Fruit fly (Drosophila melanogaster) whole organism, embryonic: ENCODE data around the gene CG34001.

Source experiments
- Aef1 ChIP-seq: fragments of 200-800 bp; sonication (Bioruptor generic); IDR thresholded peaks from 3 replicates; pipeline ENCODE4 v1.3.6; 2022; ENCODE audit warnings: missing biosample characterization, missing genetic modification characterization
- Awh ChIP-seq: fragments of 200-800 bp; sonication (Bioruptor generic); IDR thresholded peaks from 2 replicates; pipeline ENCODE4, ENCODE4 v1.3.6; 2022; ENCODE audit warnings: missing biosample characterization, missing genetic modification characterization
- Bdp1 ChIP-seq: fragments of 200-800 bp; sonication (Bioruptor generic); optimal IDR thresholded peaks from 3 replicates; lab custom pipeline; 2016; ENCODE audit warnings: missing biosample characterization, missing genetic modification characterization
- Bgb ChIP-seq: fragments of 200-800 bp; sonication (Bioruptor generic); IDR thresholded peaks from 2 replicates; pipeline ENCODE4 v1.3.6; 2022; ENCODE audit warnings: missing biosample characterization, missing genetic modification characterization; ENCODE audit not compliant: partially characterized antibody
- BtbVII ChIP-seq: fragments of 200-800 bp; sonication (Bioruptor generic); optimal IDR thresholded peaks from 3 replicates; lab custom pipeline; 2017; ENCODE audit warnings: missing biosample characterization, mild to moderate bottlenecking, missing genetic modification characterization
- CG11085 ChIP-seq: fragments of 200-800 bp; sonication (Bioruptor generic); IDR thresholded peaks from 2 replicates; pipeline ENCODE4 v1.3.6; 2022; ENCODE audit warnings: missing biosample characterization, missing genetic modification characterization
- CG11560 ChIP-seq: fragments of 200-800 bp; sonication (Bioruptor generic); IDR thresholded peaks from 3 replicates; pipeline ENCODE4 v1.3.6; 2022; ENCODE audit warnings: missing biosample characterization, missing genetic modification characterization
- CG12155 ChIP-seq: fragments of 200-800 bp; sonication (Bioruptor generic); optimal IDR thresholded peaks from 3 replicates; lab custom pipeline; 2016; ENCODE audit warnings: missing biosample characterization, missing genetic modification characterization
- CG12236 ChIP-seq: fragments of 200-800 bp; sonication (Bioruptor generic); optimal IDR thresholded peaks from 2 replicates; lab custom pipeline; 2016; ENCODE audit warnings: missing biosample characterization, missing genetic modification characterization
- CG12391 ChIP-seq: fragments of 200-800 bp; sonication (Bioruptor generic); optimal IDR thresholded peaks from 3 replicates; lab custom pipeline; 2018; ENCODE audit warnings: missing biosample characterization, mild to moderate bottlenecking, missing genetic modification characterization, moderate library complexity
- CG12659 ChIP-seq: fragments of 200-800 bp; sonication (Bioruptor generic); optimal IDR thresholded peaks from 3 replicates; lab custom pipeline; 2017; ENCODE audit warnings: mild to moderate bottlenecking, missing biosample characterization, missing genetic modification reagents, missing genetic modification characterization
- CG13775 ChIP-seq: fragments of 200-800 bp; sonication (Bioruptor generic); optimal IDR thresholded peaks from 3 replicates; lab custom pipeline; 2017; ENCODE audit warnings: missing biosample characterization, mild to moderate bottlenecking, missing genetic modification characterization
- CG17328 ChIP-seq: fragments of 200-800 bp; sonication (Bioruptor generic); IDR thresholded peaks from 2 replicates; pipeline ENCODE4 v1.3.6; 2022; ENCODE audit warnings: missing biosample characterization, missing genetic modification characterization
- CG17361 ChIP-seq: fragments of 200-800 bp; sonication (Bioruptor generic); IDR thresholded peaks from 3 replicates; pipeline ENCODE4 v1.3.6; 2022; ENCODE audit warnings: missing biosample characterization, missing genetic modification characterization
- CG17802 ChIP-seq: fragments of 200-800 bp; sonication (Bioruptor generic); optimal IDR thresholded peaks from 2 replicates; lab custom pipeline; 2018; ENCODE audit warnings: missing biosample characterization, mild to moderate bottlenecking, missing genetic modification characterization, moderate library complexity
- CG30403 ChIP-seq: fragments of 200-800 bp; sonication (Bioruptor generic); optimal IDR thresholded peaks from 3 replicates; lab custom pipeline; 2016; ENCODE audit warnings: missing biosample characterization, missing genetic modification characterization
- CG31388 ChIP-seq: fragments of 200-800 bp; sonication (Bioruptor generic); optimal IDR thresholded peaks from 2 replicates; lab custom pipeline; 2016; ENCODE audit warnings: missing biosample characterization, missing genetic modification characterization
- CG31441 ChIP-seq: fragments of 200-800 bp; sonication (Bioruptor generic); IDR thresholded peaks from 2 replicates; pipeline ENCODE4 v1.3.6; 2022; ENCODE audit warnings: missing biosample characterization, missing genetic modification characterization
- CG33213 ChIP-seq: fragments of 200-800 bp; sonication (Bioruptor generic); optimal IDR thresholded peaks from 3 replicates; lab custom pipeline; 2016; ENCODE audit warnings: missing biosample characterization, missing genetic modification characterization
- CG42726 ChIP-seq: fragments of 200-800 bp; sonication (Bioruptor generic); IDR thresholded peaks from 2 replicates; pipeline ENCODE4 v1.3.6; 2022; ENCODE audit warnings: missing biosample characterization, missing genetic modification characterization; ENCODE audit not compliant: partially characterized antibody
- CG5953 ChIP-seq: fragments of 200-800 bp; sonication (Bioruptor generic); IDR thresholded peaks from 2 replicates; pipeline ENCODE4 v1.3.6; 2022; ENCODE audit warnings: missing biosample characterization, missing genetic modification characterization
- CG6689 ChIP-seq: fragments of 200-800 bp; sonication (Bioruptor generic); IDR thresholded peaks from 2 replicates; pipeline ENCODE4 v1.3.6; 2022; ENCODE audit warnings: missing biosample characterization, missing genetic modification characterization
- Deaf1 ChIP-seq: fragments of 200-800 bp; optimal IDR thresholded peaks from 3 replicates; lab custom pipeline; 2019; ENCODE audit warnings: missing biosample characterization, mild to moderate bottlenecking, missing genetic modification characterization, moderate library complexity
- Dfd ChIP-seq, 2 experiments: fragments of >200 bp; optimal IDR thresholded peaks; 2 replicates each; lab custom pipeline; 2017; ENCODE audit warnings: missing biosample characterization in 2 of 2, missing genetic modification characterization in 2 of 2
- Dll ChIP-seq: fragments of 200-800 bp; sonication (Bioruptor generic); IDR thresholded peaks from 4 replicates; pipeline ENCODE4 v1.3.6; 2022; ENCODE audit warnings: missing biosample characterization, missing genetic modification characterization; ENCODE audit not compliant: partially characterized antibody
- Dref ChIP-seq: fragments of 200-800 bp; sonication (Bioruptor generic); IDR thresholded peaks from 2 replicates; pipeline ENCODE4 v1.3.6; 2022; ENCODE audit warnings: missing biosample characterization, missing genetic modification characterization
- Fer3 ChIP-seq: fragments of 200-800 bp; sonication (Bioruptor generic); optimal IDR thresholded peaks from 2 replicates; lab custom pipeline; 2018; ENCODE audit warnings: missing biosample characterization, mild to moderate bottlenecking, missing genetic modification characterization, moderate library complexity
- Gsc ChIP-seq: fragments of 200-800 bp; sonication (Bioruptor generic); IDR thresholded peaks from 2 replicates; pipeline ENCODE4 v1.3.6; 2022; ENCODE audit warnings: missing biosample characterization, missing genetic modification characterization
- MTF-1 ChIP-seq: fragments of 200-800 bp; sonication (Bioruptor generic); optimal IDR thresholded peaks from 2 replicates; lab custom pipeline; 2018; ENCODE audit warnings: missing biosample characterization, mild to moderate bottlenecking, missing genetic modification characterization, borderline replicate concordance
- Mes4 ChIP-seq: fragments of 200-800 bp; sonication (Bioruptor generic); optimal IDR thresholded peaks from 2 replicates; lab custom pipeline; 2016; ENCODE audit warnings: missing biosample characterization, missing genetic modification characterization
- Neu2 ChIP-seq: fragments of 200-800 bp; sonication (Bioruptor generic); optimal IDR thresholded peaks from 3 replicates; lab custom pipeline; 2016; ENCODE audit warnings: missing biosample characterization, missing genetic modification characterization, borderline replicate concordance
- Oaz ChIP-seq: fragments of 200-800 bp; sonication (Bioruptor generic); IDR thresholded peaks from 2 replicates; pipeline ENCODE4 v1.3.6; 2022; ENCODE audit warnings: missing biosample characterization, missing genetic modification characterization
- PHDP ChIP-seq: fragments of 200-800 bp; sonication (Bioruptor generic); optimal IDR thresholded peaks from 3 replicates; lab custom pipeline; 2018; ENCODE audit warnings: missing biosample characterization, mild to moderate bottlenecking, missing genetic modification characterization, moderate library complexity
- Rx ChIP-seq: fragments of 200-800 bp; sonication (Bioruptor generic); IDR thresholded peaks from 2 replicates; pipeline ENCODE4 v1.3.6; 2022; ENCODE audit warnings: missing biosample characterization, missing genetic modification characterization
- Sox100B ChIP-seq: fragments of 200-800 bp; sonication (Bioruptor generic); optimal IDR thresholded peaks from 3 replicates; lab custom pipeline; 2018; ENCODE audit warnings: missing biosample characterization, mild to moderate bottlenecking, missing genetic modification characterization
- cato ChIP-seq: fragments of 200-800 bp; sonication (Bioruptor generic); optimal IDR thresholded peaks from 2 replicates; lab custom pipeline; 2016; ENCODE audit warnings: missing biosample characterization, missing genetic modification characterization, borderline replicate concordance
- corto ChIP-seq: fragments of 200-800 bp; sonication (Bioruptor generic); optimal IDR thresholded peaks from 2 replicates; lab custom pipeline; 2016; ENCODE audit warnings: missing biosample characterization, mild to moderate bottlenecking, missing genetic modification characterization, moderate library complexity
- dimm ChIP-seq: fragments of 200-800 bp; sonication (Bioruptor generic); IDR thresholded peaks from 2 replicates; pipeline ENCODE4 v1.3.6; 2022; ENCODE audit warnings: missing biosample characterization, missing genetic modification characterization
- ems ChIP-seq: fragments of 200-800 bp; sonication (Bioruptor generic); optimal IDR thresholded peaks from 3 replicates; lab custom pipeline; 2016; ENCODE audit warnings: missing biosample characterization, missing genetic modification characterization
- fd64A ChIP-seq: fragments of 200-800 bp; sonication (Bioruptor generic); optimal IDR thresholded peaks from 3 replicates; lab custom pipeline; 2018; ENCODE audit warnings: missing biosample characterization, mild to moderate bottlenecking, missing genetic modification characterization
- fru ChIP-seq: fragments of >200 bp; optimal IDR thresholded peaks from 2 replicates; lab custom pipeline; 2017
- gfzf ChIP-seq: fragments of 200-800 bp; sonication (Bioruptor generic); optimal IDR thresholded peaks from 2 replicates; lab custom pipeline; 2016; ENCODE audit warnings: missing biosample characterization, mild to moderate bottlenecking, missing genetic modification characterization, moderate library complexity
- hb ChIP-seq: fragments of 200-800 bp; sonication (Bioruptor generic); IDR thresholded peaks from 3 replicates; pipeline ENCODE4 v1.3.6; 2022; ENCODE audit warnings: missing biosample characterization, missing genetic modification characterization; ENCODE audit not compliant: partially characterized antibody
- kay ChIP-seq: fragments of 200-800 bp; sonication (Bioruptor generic); optimal IDR thresholded peaks from 2 replicates; lab custom pipeline; 2016; ENCODE audit warnings: missing biosample characterization, missing genetic modification characterization
- kni ChIP-seq: fragments of 200-800 bp; sonication (Bioruptor generic); optimal IDR thresholded peaks from 3 replicates; lab custom pipeline; 2017; ENCODE audit warnings: mild to moderate bottlenecking, missing biosample characterization, missing genetic modification reagents, missing genetic modification characterization
- mam ChIP-seq: fragments of 200-800 bp; sonication (Bioruptor generic); optimal IDR thresholded peaks from 3 replicates; lab custom pipeline; 2016; ENCODE audit warnings: missing biosample characterization, missing genetic modification characterization
- sug ChIP-seq: fragments of 200-800 bp; optimal IDR thresholded peaks from 2 replicates; lab custom pipeline; 2019; ENCODE audit warnings: missing biosample characterization, mild to moderate bottlenecking, missing genetic modification characterization, moderate library complexity
- tgo ChIP-seq: fragments of 200-800 bp; sonication (Bioruptor generic); IDR thresholded peaks from 3 replicates; pipeline ENCODE4 v1.3.6; 2022; ENCODE audit warnings: missing biosample characterization, missing genetic modification characterization
- ttk ChIP-seq: fragments of 200-800 bp; sonication (Bioruptor generic); IDR thresholded peaks from 2 replicates; pipeline ENCODE4 v2.1.2; 2022; ENCODE audit warnings: missing biosample characterization, missing genetic modification characterization
- unc-4 ChIP-seq: fragments of 200-800 bp; sonication (Bioruptor generic); IDR thresholded peaks from 2 replicates; pipeline ENCODE4 v1.3.6; 2022; ENCODE audit warnings: missing biosample characterization, missing genetic modification characterization; ENCODE audit not compliant: partially characterized antibody

CG34001 gene

dm6 chr3L:10665433-10666150, 34.7 kb downstream of the CG34001 start (continued):
- TF ChIP-seq fru (lab: Kevin White, UChicago): no peak
- peak; percentile 99 for TF ChIP-seq CG12659 (GFP tag; lab: Kevin White, UChicago)
- TF ChIP-seq Deaf1: peak; percentile 87
- peak; percentile 93 for TF ChIP-seq ttk (GFP tag; lab: Robert Waterston, UW)
- peak; percentile 83 for TF ChIP-seq MTF-1
- TF ChIP-seq Dref (GFP tag; lab: Robert Waterston, UW): no peak
- TF ChIP-seq mam (GFP tag; lab: Kevin White, UChicago): peak; percentile 76
- peak; percentile 84 for TF ChIP-seq Mes4
- peak; percentile 71 for TF ChIP-seq Neu2 (GFP tag; lab: Kevin White, UChicago)
- TF ChIP-seq sug: peak; percentile 95
- TF ChIP-seq Sox100B (GFP tag; lab: Kevin White, UChicago): peak; percentile 99
- TF ChIP-seq CG17802 (tag; lab: Kevin White, UChicago): peak; percentile 76
- TF ChIP-seq Oaz (GFP tag; lab: Robert Waterston, UW): peak; percentile 84
- TF ChIP-seq PHDP (tag; lab: Kevin White, UChicago): peak; percentile 97
- TF ChIP-seq CG31441 (GFP tag; lab: Robert Waterston, UW): peak; percentile 97
- TF ChIP-seq CG17328: peak; percentile 90
- no peak for TF ChIP-seq unc-4 (GFP tag; lab: Robert Waterston, UW)
- TF ChIP-seq Awh: peak; percentile 87
- TF ChIP-seq Dll (GFP tag; lab: Robert Waterston, UW): no peak
- TF ChIP-seq CG11560 (tag; lab: Robert Waterston, UW): peak; percentile 73; the same call in 2 of the 3 replicates
- TF ChIP-seq CG5953: peak; percentile 65
- TF ChIP-seq CG17361 (GFP tag; lab: Robert Waterston, UW): peak; percentile 99
- TF ChIP-seq kay (GFP tag; lab: Kevin White, UChicago): peak; percentile 85
- no peak for TF ChIP-seq Bgb (GFP tag; lab: Robert Waterston, UW)
- TF ChIP-seq CG30403 (GFP tag; lab: Kevin White, UChicago): peak; percentile 98
- peak; percentile 90 for TF ChIP-seq CG12155 (GFP tag; lab: Kevin White, UChicago)
- TF ChIP-seq ems (GFP tag; lab: Kevin White, UChicago): peak; percentile 95
- no peak for TF ChIP-seq CG42726 (GFP tag; lab: Robert Waterston, UW)
- no peak for TF ChIP-seq Gsc
- peak; percentile 68 for TF ChIP-seq CG31388 (GFP tag; lab: Kevin White, UChicago)
- peak; percentile 95 for TF ChIP-seq BtbVII
- peak; percentile 70 for TF ChIP-seq dimm (GFP tag; lab: Robert Waterston, UW)
- TF ChIP-seq Fer3 (tag; lab: Kevin White, UChicago): peak; percentile 95
- peak; percentile 96 for TF ChIP-seq CG6689 (GFP tag; lab: Robert Waterston, UW)
- peak; percentile 61 for TF ChIP-seq CG33213 (GFP tag; lab: Kevin White, UChicago)
- peak; percentile 94 for TF ChIP-seq corto (GFP tag; lab: Kevin White, UChicago)
- TF ChIP-seq cato: peak; percentile 96
- TF ChIP-seq CG11085: no peak; the same call in none of the 2 replicates
- TF ChIP-seq CG12391 (tag; lab: Kevin White, UChicago): peak; percentile 99
- TF ChIP-seq kni (GFP tag; lab: Kevin White, UChicago): peak; percentile 98
- TF ChIP-seq Aef1: peak; percentile 84
- peak; percentile 72 for TF ChIP-seq Bdp1 (GFP tag; lab: Kevin White, UChicago)
- TF ChIP-seq gfzf (GFP tag; lab: Kevin White, UChicago): no peak
- TF ChIP-seq CG13775 (GFP tag; lab: Kevin White, UChicago): peak; percentile 98
- TF ChIP-seq Dfd (GFP tag; optimal IDR thresholded peaks at IDR 0.05; lab: Kevin White, UChicago): peak in 1 of 2 experiments; percentile 41
- no peak for TF ChIP-seq hb
- peak; percentile 93 for TF ChIP-seq tgo
- peak; percentile 79 for TF ChIP-seq CG12236 (GFP tag; lab: Kevin White, UChicago)
- TF ChIP-seq fd64A (GFP tag; lab: Kevin White, UChicago): peak; percentile 84
- TF ChIP-seq Rx (GFP tag; lab: Robert Waterston, UW): peak; percentile 59
